Worm (Caenorhabditis elegans) whole organism, L2 larva: ENCODE measurements around the gene F09C6.11.

Experiments used
- ZK546.5 ChIP-seq: sonication (generic microtip); optimal IDR thresholded peaks from 2 replicates; lab custom pipeline; 2017; ENCODE audit warnings: missing biosample characterization, missing genetic modification characterization
- ama-1 ChIP-seq: fragments of 150-350 bp; optimal IDR thresholded peaks from 2 replicates; lab custom pipeline; 2018; ENCODE audit warnings: inconsistent platforms
- ceh-82 ChIP-seq: fragments of 150-350 bp; optimal IDR thresholded peaks from 2 replicates; lab custom pipeline; 2014; ENCODE audit warnings: missing biosample characterization, missing genetic modification characterization
- mab-5 ChIP-seq: fragments of 150-350 bp; optimal IDR thresholded peaks from 2 replicates; lab custom pipeline; 2014; ENCODE audit warnings: missing biosample characterization, missing genetic modification characterization
- nhr-11 ChIP-seq: fragments of 150-350 bp; optimal IDR thresholded peaks from 2 replicates; lab custom pipeline; 2014; ENCODE audit warnings: missing biosample characterization, missing genetic modification characterization
- nhr-23 ChIP-seq: fragments of 150-350 bp; optimal IDR thresholded peaks from 2 replicates; lab custom pipeline; 2014; ENCODE audit warnings: missing biosample characterization, missing genetic modification reagents, missing genetic modification characterization
- nhr-237 ChIP-seq: fragments of 150-350 bp; optimal IDR thresholded peaks from 2 replicates; lab custom pipeline; 2014; ENCODE audit warnings: missing biosample characterization, missing genetic modification characterization
- unc-62 ChIP-seq: fragments of 150-350 bp; optimal IDR thresholded peaks from 2 replicates; lab custom pipeline; 2014; ENCODE audit warnings: missing biosample characterization, missing genetic modification reagents, missing genetic modification characterization
- ztf-1 ChIP-seq: fragments of 200-800 bp; sonication (Bioruptor generic); conservative IDR thresholded peaks from 2 replicates; pipeline ENCODE4 v1.3.6; 2022; ENCODE audit warnings: missing genetic modification characterization, missing compliant biosample characterization

DNA sequence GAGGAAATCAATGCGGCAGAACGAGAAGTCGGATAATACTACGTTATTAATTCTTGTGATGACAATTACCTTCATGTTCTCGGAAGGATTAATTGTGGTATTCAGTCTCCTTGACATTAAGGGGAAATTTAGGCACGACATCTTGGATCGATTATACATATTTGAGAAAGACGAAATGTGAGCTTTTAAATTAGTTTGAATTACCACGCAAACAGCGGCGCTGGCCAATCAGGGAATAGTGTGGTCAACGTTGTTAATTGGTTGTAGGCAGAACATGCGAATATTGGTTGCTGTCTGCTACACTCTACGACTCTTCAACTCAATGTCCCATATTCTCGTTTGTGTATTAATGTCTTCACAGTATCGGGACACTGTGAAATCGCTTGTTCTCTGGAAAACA lies 7.1 kb downstream of the F09C6.11 start, which contains the start of gene F49A5.10:
- TF ChIP-seq ama-1 (lab: Kevin White, UChicago): no peak
- no peak for TF ChIP-seq mab-5 (tag; lab: Kevin White, UChicago)
- TF ChIP-seq ztf-1: no peak
- no peak for TF ChIP-seq nhr-237 (tag; lab: Kevin White, UChicago)
- no peak for TF ChIP-seq nhr-11 (tag; lab: Kevin White, UChicago)
- no peak for TF ChIP-seq nhr-23
- TF ChIP-seq unc-62 (GFP tag; lab: Kevin White, UChicago): no peak
- TF ChIP-seq ceh-82 (tag; lab: Kevin White, UChicago): no peak
- TF ChIP-seq ZK546.5 (tag; lab: Kevin White, UChicago): no peak
